Fruit fly (Drosophila melanogaster) whole organism, embryonic: Measurements from ENCODE around the gene CG11350.

ENCODE experiments used
- Awh ChIP-seq: fragments of 200-800 bp; sonication (Bioruptor generic); IDR thresholded peaks from 2 replicates; pipeline ENCODE4, ENCODE4 v1.3.6; 2022; ENCODE audit warnings: missing biosample characterization, missing genetic modification characterization
- Bteb2 ChIP-seq: fragments of 200-800 bp; sonication (Bioruptor generic); optimal IDR thresholded peaks from 2 replicates; lab custom pipeline; 2016; ENCODE audit warnings: missing biosample characterization, missing genetic modification characterization
- C15 ChIP-seq: fragments of 200-800 bp; sonication (Bioruptor generic); IDR thresholded peaks from 3 replicates; pipeline ENCODE4 v1.3.6; 2022; ENCODE audit warnings: missing biosample characterization, missing genetic modification characterization
- CG10147 ChIP-seq: fragments of 200-800 bp; sonication (Bioruptor generic); optimal IDR thresholded peaks from 2 replicates; lab custom pipeline; 2019; ENCODE audit warnings: missing biosample characterization, mild to moderate bottlenecking, missing genetic modification characterization, moderate library complexity
- CG10321 ChIP-seq: fragments of 200-800 bp; sonication (Bioruptor generic); IDR thresholded peaks from 2 replicates; pipeline ENCODE4 v1.3.6; 2022; ENCODE audit warnings: missing biosample characterization, missing genetic modification characterization
- CG11085 ChIP-seq: fragments of 200-800 bp; sonication (Bioruptor generic); IDR thresholded peaks from 2 replicates; pipeline ENCODE4 v1.3.6; 2022; ENCODE audit warnings: missing biosample characterization, missing genetic modification characterization
- CG12391 ChIP-seq: fragments of 200-800 bp; sonication (Bioruptor generic); optimal IDR thresholded peaks from 3 replicates; lab custom pipeline; 2018; ENCODE audit warnings: missing biosample characterization, mild to moderate bottlenecking, missing genetic modification characterization, moderate library complexity
- CG12769 ChIP-seq: fragments of 200-800 bp; sonication (Bioruptor generic); optimal IDR thresholded peaks from 2 replicates; lab custom pipeline; 2019; ENCODE audit warnings: missing biosample characterization, mild to moderate bottlenecking, missing genetic modification characterization, moderate library complexity
- CG12942 ChIP-seq: fragments of 200-800 bp; sonication (Bioruptor generic); optimal IDR thresholded peaks from 3 replicates; lab custom pipeline; 2016; ENCODE audit warnings: missing biosample characterization, missing genetic modification characterization
- CG15269 ChIP-seq: fragments of 200-800 bp; sonication (Bioruptor generic); optimal IDR thresholded peaks from 2 replicates; lab custom pipeline; 2018; ENCODE audit warnings: missing biosample characterization, mild to moderate bottlenecking, missing genetic modification characterization, moderate library complexity
- CG15479 ChIP-seq: fragments of 200-800 bp; sonication (Bioruptor generic); optimal IDR thresholded peaks from 3 replicates; lab custom pipeline; 2019; ENCODE audit warnings: missing biosample characterization, mild to moderate bottlenecking, missing genetic modification characterization, moderate library complexity
- CG17328 ChIP-seq: fragments of 200-800 bp; sonication (Bioruptor generic); IDR thresholded peaks from 2 replicates; pipeline ENCODE4 v1.3.6; 2022; ENCODE audit warnings: missing biosample characterization, missing genetic modification characterization
- CG17829 ChIP-seq: fragments of 200-800 bp; optimal IDR thresholded peaks from 2 replicates; lab custom pipeline; 2019; ENCODE audit warnings: missing biosample characterization, mild to moderate bottlenecking, missing genetic modification characterization, moderate library complexity
- CG2199 ChIP-seq: fragments of 200-800 bp; sonication (Bioruptor generic); IDR thresholded peaks from 3 replicates; pipeline ENCODE4 v1.3.6; 2022; ENCODE audit warnings: missing biosample characterization, missing genetic modification characterization
- CG33557 ChIP-seq: fragments of 200-800 bp; sonication (Bioruptor generic); optimal IDR thresholded peaks from 2 replicates; lab custom pipeline; 2019; ENCODE audit warnings: missing biosample characterization, mild to moderate bottlenecking, missing genetic modification characterization, moderate library complexity
- CG4617 ChIP-seq: fragments of 200-800 bp; sonication (Bioruptor generic); optimal IDR thresholded peaks from 3 replicates; lab custom pipeline; 2016; ENCODE audit warnings: missing biosample characterization, missing genetic modification characterization, borderline replicate concordance
- CG5180 ChIP-seq: fragments of 200-800 bp; sonication (Bioruptor generic); optimal IDR thresholded peaks from 3 replicates; lab custom pipeline; 2017; ENCODE audit warnings: missing biosample characterization, missing genetic modification characterization, mild to moderate bottlenecking, moderate library complexity, missing genetic modification reagents
- CG6654 ChIP-seq: fragments of 200-800 bp; sonication (Bioruptor generic); optimal IDR thresholded peaks from 2 replicates; lab custom pipeline; 2017; ENCODE audit warnings: missing biosample characterization, mild to moderate bottlenecking, missing genetic modification characterization
- CG6854 ChIP-seq: fragments of 200-800 bp; sonication (Bioruptor generic); optimal IDR thresholded peaks from 3 replicates; lab custom pipeline; 2017; ENCODE audit warnings: missing biosample characterization, mild to moderate bottlenecking, missing genetic modification characterization
- CG9609 ChIP-seq: fragments of 200-800 bp; sonication (Bioruptor generic); optimal IDR thresholded peaks from 3 replicates; lab custom pipeline; 2016; ENCODE audit warnings: missing biosample characterization, missing genetic modification characterization
- CHES-1-like ChIP-seq: fragments of 200-800 bp; sonication (Bioruptor generic); optimal IDR thresholded peaks from 2 replicates; lab custom pipeline; 2016; ENCODE audit warnings: missing biosample characterization, missing genetic modification characterization
- CTCF ChIP-seq: fragments of 200-800 bp; sonication (Bioruptor generic); optimal IDR thresholded peaks from 2 replicates; lab custom pipeline; 2017; ENCODE audit warnings: missing biosample characterization, mild to moderate bottlenecking, missing genetic modification characterization, moderate library complexity
- Dll ChIP-seq: fragments of 200-800 bp; sonication (Bioruptor generic); IDR thresholded peaks from 4 replicates; pipeline ENCODE4 v1.3.6; 2022; ENCODE audit warnings: missing biosample characterization, missing genetic modification characterization; ENCODE audit not compliant: partially characterized antibody
- Doc2 ChIP-seq: fragments of 200-800 bp; sonication (Bioruptor generic); IDR thresholded peaks from 2 replicates; pipeline ENCODE4 v1.3.6; 2022; ENCODE audit warnings: missing biosample characterization, missing genetic modification characterization
- E2f1 ChIP-seq: fragments of 200-800 bp; sonication (Bioruptor generic); IDR thresholded peaks from 2 replicates; pipeline ENCODE4 v1.3.6; 2022; ENCODE audit warnings: missing biosample characterization, missing genetic modification characterization
- Ets65A ChIP-seq: fragments of 200-800 bp; sonication (Bioruptor generic); peaks from one replicate; lab custom pipeline; 2016; ENCODE audit warnings: missing biosample characterization, missing genetic modification characterization
- Mad ChIP-seq: fragments of 200-800 bp; sonication (Bioruptor generic); optimal IDR thresholded peaks from 2 replicates; lab custom pipeline; 2016; ENCODE audit warnings: missing biosample characterization, missing genetic modification characterization
- NC2α ChIP-seq: fragments of 200-800 bp; sonication (Bioruptor generic); optimal IDR thresholded peaks from 2 replicates; lab custom pipeline; 2016; ENCODE audit warnings: missing biosample characterization, missing genetic modification characterization
- PHDP ChIP-seq: fragments of 200-800 bp; sonication (Bioruptor generic); optimal IDR thresholded peaks from 3 replicates; lab custom pipeline; 2018; ENCODE audit warnings: missing biosample characterization, mild to moderate bottlenecking, missing genetic modification characterization, moderate library complexity
- YL-1 ChIP-seq: fragments of 200-800 bp; sonication (Bioruptor generic); optimal IDR thresholded peaks from 3 replicates; lab custom pipeline; 2017; ENCODE audit warnings: missing biosample characterization, mild to moderate bottlenecking, missing genetic modification characterization
- amos ChIP-seq: fragments of 200-800 bp; sonication (Bioruptor generic); IDR thresholded peaks from 2 replicates; pipeline ENCODE4 v1.3.6; 2022; ENCODE audit warnings: missing biosample characterization, missing genetic modification characterization; ENCODE audit not compliant: partially characterized antibody
- chinmo ChIP-seq: fragments of 200-800 bp; sonication (Bioruptor generic); IDR thresholded peaks from 4 replicates; pipeline ENCODE4 v1.3.6; 2022; ENCODE audit warnings: missing biosample characterization, missing genetic modification characterization; ENCODE audit not compliant: partially characterized antibody
- dati ChIP-seq: fragments of 200-800 bp; sonication (Bioruptor generic); IDR thresholded peaks from 2 replicates; pipeline ENCODE4 v1.3.6; 2022; ENCODE audit warnings: missing biosample characterization, missing genetic modification characterization
- dmrt11E ChIP-seq: fragments of 200-800 bp; sonication (Bioruptor generic); optimal IDR thresholded peaks from 3 replicates; lab custom pipeline; 2018; ENCODE audit warnings: missing biosample characterization, mild to moderate bottlenecking, missing genetic modification characterization, moderate library complexity
- fd3F ChIP-seq: fragments of 200-800 bp; sonication (Bioruptor generic); optimal IDR thresholded peaks from 2 replicates; lab custom pipeline; 2018; ENCODE audit warnings: missing biosample characterization, mild to moderate bottlenecking, missing genetic modification characterization, moderate library complexity
- ftz-f1 ChIP-seq: fragments of 200-800 bp; sonication (Bioruptor generic); optimal IDR thresholded peaks from 2 replicates; lab custom pipeline; 2016; ENCODE audit warnings: missing biosample characterization, missing genetic modification characterization
- grau ChIP-seq: fragments of 200-800 bp; optimal IDR thresholded peaks from 3 replicates; lab custom pipeline; 2019; ENCODE audit warnings: missing biosample characterization, mild to moderate bottlenecking, missing genetic modification characterization, moderate library complexity
- kni ChIP-seq: fragments of 200-800 bp; sonication (Bioruptor generic); optimal IDR thresholded peaks from 3 replicates; lab custom pipeline; 2017; ENCODE audit warnings: mild to moderate bottlenecking, missing biosample characterization, missing genetic modification reagents, missing genetic modification characterization
- maf-S ChIP-seq: fragments of 200-800 bp; sonication (Bioruptor generic); optimal IDR thresholded peaks from 2 replicates; lab custom pipeline; 2016; ENCODE audit warnings: missing biosample characterization, missing genetic modification characterization
- nom ChIP-seq: fragments of 200-800 bp; sonication (Bioruptor generic); optimal IDR thresholded peaks from 2 replicates; lab custom pipeline; 2017; ENCODE audit warnings: missing biosample characterization, missing genetic modification characterization, mild to moderate bottlenecking, moderate library complexity, missing genetic modification reagents
- org-1 ChIP-seq: fragments of 200-800 bp; sonication (Bioruptor generic); optimal IDR thresholded peaks from 2 replicates; lab custom pipeline; 2017; ENCODE audit warnings: missing biosample characterization, missing genetic modification characterization
- pan ChIP-seq, 4 experiments: fragments of >200 bp in 3 of 4; fragments of 200-800 bp in 1 of 4; sonication (Bioruptor generic) in 1 of 4; optimal IDR thresholded peaks in 3 of 4; IDR thresholded peaks in 1 of 4; 2 replicates each; pipeline versions ENCODE4 v1.3.6 to Lab custom; 2017 to 2022; ENCODE audit warnings: missing biosample characterization in 2 of 4, missing genetic modification characterization in 2 of 4, mixed read lengths in 1 of 4
- pum ChIP-seq: fragments of 200-800 bp; sonication (Bioruptor generic); optimal IDR thresholded peaks from 2 replicates; lab custom pipeline; 2016; ENCODE audit warnings: missing biosample characterization, missing genetic modification characterization
- run ChIP-seq: fragments of 200-800 bp; sonication (Bioruptor generic); optimal IDR thresholded peaks from 3 replicates; lab custom pipeline; 2018; ENCODE audit warnings: missing biosample characterization, mild to moderate bottlenecking, missing genetic modification characterization
- sc ChIP-seq, 3 experiments: fragments of >200 bp in 2 of 3; fragments of 200-800 bp in 1 of 3; sonication (Bioruptor generic) in 1 of 3; optimal IDR thresholded peaks; 2 replicates in 2 of 3; 3 replicates in 1 of 3; lab custom pipeline; 2017; ENCODE audit warnings: mild to moderate bottlenecking in 1 of 3, missing biosample characterization in 1 of 3, missing genetic modification characterization in 1 of 3, missing genetic modification reagents in 1 of 3
- tap ChIP-seq: fragments of 200-800 bp; optimal IDR thresholded peaks from 3 replicates; lab custom pipeline; 2019; ENCODE audit warnings: missing biosample characterization, mild to moderate bottlenecking, missing genetic modification characterization, moderate library complexity
- trem ChIP-seq: fragments of 200-800 bp; optimal IDR thresholded peaks from 3 replicates; lab custom pipeline; 2019; ENCODE audit warnings: missing biosample characterization, mild to moderate bottlenecking, missing genetic modification characterization, moderate library complexity
- unc-4 ChIP-seq: fragments of 200-800 bp; sonication (Bioruptor generic); IDR thresholded peaks from 2 replicates; pipeline ENCODE4 v1.3.6; 2022; ENCODE audit warnings: missing biosample characterization, missing genetic modification characterization; ENCODE audit not compliant: partially characterized antibody
- unpg ChIP-seq: fragments of 200-800 bp; sonication (Bioruptor generic); optimal IDR thresholded peaks from 3 replicates; lab custom pipeline; 2018; ENCODE audit warnings: missing biosample characterization, mild to moderate bottlenecking, missing genetic modification characterization, moderate library complexity

Gene CG11350

DNA sequence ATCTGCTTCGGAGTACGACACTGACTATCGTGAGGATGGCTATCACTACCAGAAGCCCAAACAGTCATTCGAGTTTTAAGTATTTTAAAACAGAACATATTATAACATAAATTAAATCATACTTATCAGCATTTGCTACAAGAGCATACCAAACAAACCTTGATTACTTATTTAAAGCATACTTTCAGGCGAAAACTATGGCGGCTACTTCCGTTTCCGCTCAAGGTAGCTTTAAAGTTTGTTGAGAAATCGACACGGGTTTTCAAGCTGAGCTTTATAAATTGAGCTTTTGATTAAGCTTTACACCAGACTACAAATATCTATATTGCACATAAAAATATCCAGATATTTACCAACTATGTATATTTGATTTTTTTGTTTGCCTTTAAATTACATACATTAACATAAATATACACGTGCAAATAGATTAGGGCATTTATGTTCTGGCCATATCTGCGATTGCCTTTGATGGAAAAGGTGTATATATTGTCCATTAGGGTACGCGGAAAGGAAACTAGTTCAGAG is 7.6 kb upstream of the CG11350 start (continued):
- TF ChIP-seq unc-4 (GFP tag; lab: Robert Waterston, UW): no peak
- peak; percentile 58 for TF ChIP-seq kni
- TF ChIP-seq grau (tag; lab: Kevin White, UChicago): peak; percentile 69
- TF ChIP-seq CG10147 (GFP tag; lab: Kevin White, UChicago): peak; percentile 88
- TF ChIP-seq NC2α (GFP tag; lab: Kevin White, UChicago): no peak
- peak; percentile 84 for TF ChIP-seq CG17328 (GFP tag; lab: Robert Waterston, UW)
- TF ChIP-seq CG10321 (GFP tag; lab: Robert Waterston, UW): no peak
- no peak for TF ChIP-seq nom (GFP tag; lab: Kevin White, UChicago)
- peak; percentile 93 for TF ChIP-seq PHDP (tag; lab: Kevin White, UChicago)
- peak; percentile 55 for TF ChIP-seq CG12769
- peak; percentile 47; the same call in 1 of the 2 replicates for TF ChIP-seq E2f1
- peak; percentile 86 for TF ChIP-seq CG12391 (tag; lab: Kevin White, UChicago)
- TF ChIP-seq pum (GFP tag; lab: Kevin White, UChicago): no peak
- TF ChIP-seq CG15269 (tag; lab: Kevin White, UChicago): peak; percentile 79
- peak; percentile 37 for TF ChIP-seq dmrt11E (tag; lab: Kevin White, UChicago)
- peak; percentile 29 for TF ChIP-seq CG9609 (GFP tag; lab: Kevin White, UChicago)
- no peak for TF ChIP-seq chinmo (GFP tag; lab: Robert Waterston, UW)
- 0 out of 3 replicates have a peak, but pooled peaks have one; percentile 60 for TF ChIP-seq C15
- TF ChIP-seq sc (optimal IDR thresholded peaks at IDR 0.05; lab: Kevin White, UChicago): no peak
- peak; percentile 66 for TF ChIP-seq sc (GFP tag; optimal IDR thresholded peaks at IDR 0.05; lab: Kevin White, UChicago)
- TF ChIP-seq Bteb2 (GFP tag; lab: Kevin White, UChicago): peak; percentile 78
- peak; percentile 70 for TF ChIP-seq CG5180 (GFP tag; lab: Kevin White, UChicago)
- no peak for TF ChIP-seq pan (optimal IDR thresholded peaks at IDR 0.05; lab: Kevin White, UChicago)
- TF ChIP-seq pan (GFP tag; optimal IDR thresholded peaks at IDR 0.05 in 1 of 2, IDR thresholded peaks at IDR 0.05 in 1 of 2): peak in 1 of 2 experiments; percentile 75
- TF ChIP-seq CHES-1-like (GFP tag; lab: Kevin White, UChicago): peak; percentile 59
- TF ChIP-seq CG11085 (GFP tag; lab: Robert Waterston, UW): no peak; the same call in 1 of the 2 replicates
- peak; percentile 67; the same call in 1 of the 2 replicates for TF ChIP-seq dati (GFP tag; lab: Robert Waterston, UW)
- TF ChIP-seq CG12942 (GFP tag; lab: Kevin White, UChicago): peak; percentile 58
- no peak for TF ChIP-seq amos (GFP tag; lab: Robert Waterston, UW)
- peak; percentile 57 for TF ChIP-seq trem (tag; lab: Kevin White, UChicago)
- TF ChIP-seq CG15479: no peak
- peak; percentile 76 for TF ChIP-seq org-1 (GFP tag; lab: Kevin White, UChicago)
- no peak for TF ChIP-seq Doc2 (GFP tag; lab: Robert Waterston, UW)
- peak; percentile 60 for TF ChIP-seq CG33557 (GFP tag; lab: Kevin White, UChicago)
- peak; percentile 66 for TF ChIP-seq CG6654 (GFP tag; lab: Kevin White, UChicago)
- no peak for TF ChIP-seq ftz-f1 (GFP tag; lab: Kevin White, UChicago)
- no peak for TF ChIP-seq Dll (GFP tag; lab: Robert Waterston, UW)
- TF ChIP-seq fd3F: peak; percentile 68
- no peak for TF ChIP-seq CG2199
- peak; percentile 40 for TF ChIP-seq CG4617 (GFP tag; lab: Kevin White, UChicago)
- no peak for TF ChIP-seq maf-S
- peak; percentile 77 for TF ChIP-seq tap (tag; lab: Kevin White, UChicago)
- peak; percentile 95 for TF ChIP-seq CG6854 (GFP tag; lab: Kevin White, UChicago)
- TF ChIP-seq Awh: peak; percentile 56; the same call in 1 of the 2 replicates
- TF ChIP-seq Ets65A (GFP tag; lab: Kevin White, UChicago): no peak
- TF ChIP-seq YL-1: peak; percentile 89
- peak; percentile 67 for TF ChIP-seq Mad (GFP tag; lab: Kevin White, UChicago)
- TF ChIP-seq CG17829 (tag; lab: Kevin White, UChicago): no peak
- peak; percentile 86 for TF ChIP-seq unpg (GFP tag; lab: Kevin White, UChicago)
- peak; percentile 75 for TF ChIP-seq run (tag; lab: Kevin White, UChicago)
- TF ChIP-seq CTCF (GFP tag; lab: Kevin White, UChicago): peak; percentile 69
